Fruit fly (Drosophila melanogaster) whole organism, embryonic: ENCODE data around the gene CG12507.

Source experiments
- Abd-B ChIP-seq: fragments of 200-800 bp; sonication (Bioruptor generic); optimal IDR thresholded peaks from 2 replicates; lab custom pipeline; 2018; ENCODE audit warnings: missing biosample characterization, mild to moderate bottlenecking, missing genetic modification characterization, moderate library complexity
- BtbVII ChIP-seq: fragments of 200-800 bp; sonication (Bioruptor generic); optimal IDR thresholded peaks from 3 replicates; lab custom pipeline; 2017; ENCODE audit warnings: missing biosample characterization, mild to moderate bottlenecking, missing genetic modification characterization
- CG10209 ChIP-seq: fragments of 200-800 bp; sonication (Bioruptor generic); optimal IDR thresholded peaks from 3 replicates; lab custom pipeline; 2017; ENCODE audit warnings: missing biosample characterization, mild to moderate bottlenecking, missing genetic modification characterization, missing genetic modification reagents
- CG10267 ChIP-seq: fragments of 200-800 bp; sonication (Bioruptor generic); optimal IDR thresholded peaks from 2 replicates; lab custom pipeline; 2018; ENCODE audit warnings: missing biosample characterization, mild to moderate bottlenecking, missing genetic modification characterization, moderate library complexity
- CG11696 ChIP-seq: fragments of 200-800 bp; sonication (Bioruptor generic); IDR thresholded peaks from 2 replicates; pipeline ENCODE4 v1.3.6; 2022; ENCODE audit warnings: missing biosample characterization, missing genetic modification characterization
- CG12769 ChIP-seq: fragments of 200-800 bp; sonication (Bioruptor generic); optimal IDR thresholded peaks from 2 replicates; lab custom pipeline; 2019; ENCODE audit warnings: missing biosample characterization, mild to moderate bottlenecking, missing genetic modification characterization, moderate library complexity
- CG13624 ChIP-seq: fragments of 200-800 bp; sonication (Bioruptor generic); optimal IDR thresholded peaks from 2 replicates; lab custom pipeline; 2016; ENCODE audit warnings: missing biosample characterization, missing genetic modification characterization
- CG14965 ChIP-seq: fragments of 200-800 bp; sonication (Bioruptor generic); optimal IDR thresholded peaks from 2 replicates; lab custom pipeline; 2016; ENCODE audit warnings: missing biosample characterization, missing genetic modification characterization, borderline replicate concordance
- CG15269 ChIP-seq: fragments of 200-800 bp; sonication (Bioruptor generic); optimal IDR thresholded peaks from 2 replicates; lab custom pipeline; 2018; ENCODE audit warnings: missing biosample characterization, mild to moderate bottlenecking, missing genetic modification characterization, moderate library complexity
- CG1529 ChIP-seq: fragments of 200-800 bp; sonication (Bioruptor generic); optimal IDR thresholded peaks from 3 replicates; lab custom pipeline; 2018; ENCODE audit warnings: missing biosample characterization, missing genetic modification characterization
- CG18011 ChIP-seq: fragments of 200-800 bp; sonication (Bioruptor generic); optimal IDR thresholded peaks from 2 replicates; lab custom pipeline; 2017; ENCODE audit warnings: missing biosample characterization, missing genetic modification characterization, mild to moderate bottlenecking, moderate library complexity, missing genotype
- CG3726 ChIP-seq: fragments of 200-800 bp; sonication (Bioruptor generic); IDR thresholded peaks from 3 replicates; pipeline ENCODE4, ENCODE4 v1.3.6; 2022; ENCODE audit warnings: missing biosample characterization, missing genetic modification characterization
- CG4282 ChIP-seq: fragments of 200-800 bp; sonication (Bioruptor generic); optimal IDR thresholded peaks from 2 replicates; lab custom pipeline; 2016; ENCODE audit warnings: missing biosample characterization, missing genetic modification characterization
- CG4404 ChIP-seq: fragments of 200-800 bp; sonication (Bioruptor generic); IDR thresholded peaks from 2 replicates; pipeline ENCODE4 v1.3.6; 2022; ENCODE audit warnings: missing biosample characterization, missing genetic modification characterization
- CG6175 ChIP-seq: fragments of 200-800 bp; sonication (Bioruptor generic); IDR thresholded peaks from 3 replicates; pipeline ENCODE4 v1.3.6; 2022; ENCODE audit warnings: missing biosample characterization, missing genetic modification characterization
- CG6654 ChIP-seq: fragments of 200-800 bp; sonication (Bioruptor generic); optimal IDR thresholded peaks from 2 replicates; lab custom pipeline; 2017; ENCODE audit warnings: missing biosample characterization, mild to moderate bottlenecking, missing genetic modification characterization
- CG7357 ChIP-seq: fragments of 200-800 bp; sonication (Bioruptor generic); IDR thresholded peaks from 3 replicates; pipeline ENCODE4 v1.3.6; 2022; ENCODE audit warnings: missing biosample characterization, missing genetic modification characterization
- CG7372 ChIP-seq: fragments of 200-800 bp; sonication (Bioruptor generic); IDR thresholded peaks from 2 replicates; pipeline ENCODE4 v1.3.6; 2022; ENCODE audit warnings: missing biosample characterization, missing genetic modification characterization
- CG7963 ChIP-seq: fragments of 200-800 bp; sonication (Bioruptor generic); IDR thresholded peaks from 3 replicates; pipeline ENCODE4 v1.3.6; 2022; ENCODE audit warnings: missing biosample characterization, missing genetic modification characterization; ENCODE audit not compliant: partially characterized antibody
- CG8281 ChIP-seq: fragments of 200-800 bp; sonication (Bioruptor generic); optimal IDR thresholded peaks from 2 replicates; lab custom pipeline; 2018; ENCODE audit warnings: missing biosample characterization, mild to moderate bottlenecking, missing genetic modification characterization, moderate library complexity
- CG8290 ChIP-seq, 3 experiments: fragments of 200-800 bp; sonication (Bioruptor generic); optimal IDR thresholded peaks; 2 replicates each; lab custom pipeline; 2016 to 2019; ENCODE audit warnings: missing biosample characterization in 3 of 3, missing genetic modification characterization in 3 of 3, mild to moderate bottlenecking in 2 of 3, moderate library complexity in 1 of 3
- CG9727 ChIP-seq: fragments of 200-800 bp; sonication (Bioruptor generic); optimal IDR thresholded peaks from 3 replicates; lab custom pipeline; 2017; ENCODE audit warnings: missing biosample characterization, mild to moderate bottlenecking, missing genetic modification characterization
- D19B ChIP-seq: fragments of 200-800 bp; sonication (Bioruptor generic); optimal IDR thresholded peaks from 2 replicates; lab custom pipeline; 2017; ENCODE audit warnings: missing biosample characterization, mild to moderate bottlenecking, missing genetic modification characterization
- Dbx ChIP-seq: fragments of 200-800 bp; sonication (Bioruptor generic); IDR thresholded peaks from 3 replicates; pipeline ENCODE4 v1.3.6; 2022; ENCODE audit warnings: missing biosample characterization, missing genetic modification characterization
- Dll ChIP-seq: fragments of 200-800 bp; sonication (Bioruptor generic); IDR thresholded peaks from 4 replicates; pipeline ENCODE4 v1.3.6; 2022; ENCODE audit warnings: missing biosample characterization, missing genetic modification characterization; ENCODE audit not compliant: partially characterized antibody
- Hand ChIP-seq: fragments of 200-800 bp; sonication (Bioruptor generic); optimal IDR thresholded peaks from 2 replicates; lab custom pipeline; 2017; ENCODE audit warnings: mild to moderate bottlenecking, missing biosample characterization, missing genetic modification reagents, missing genetic modification characterization
- Lim3 ChIP-seq: fragments of 200-800 bp; sonication (Bioruptor generic); IDR thresholded peaks from 2 replicates; pipeline ENCODE4 v1.3.6; 2022; ENCODE audit warnings: missing biosample characterization, missing genetic modification characterization
- Mad ChIP-seq: fragments of 200-800 bp; sonication (Bioruptor generic); optimal IDR thresholded peaks from 2 replicates; lab custom pipeline; 2016; ENCODE audit warnings: missing biosample characterization, missing genetic modification characterization
- Ptx1 ChIP-seq: fragments of 200-800 bp; sonication (Bioruptor generic); IDR thresholded peaks from 2 replicates; pipeline ENCODE4 v1.3.6; 2022; ENCODE audit warnings: missing biosample characterization, missing genetic modification characterization
- Scr ChIP-seq: fragments of 200-800 bp; sonication (Bioruptor generic); IDR thresholded peaks from 2 replicates; pipeline ENCODE4 v1.3.6; 2022; ENCODE audit warnings: missing biosample characterization, missing genetic modification characterization; ENCODE audit not compliant: partially characterized antibody
- Stat92E ChIP-seq, 3 experiments: fragments of >200 bp in 2 of 3; fragments of 200-800 bp in 1 of 3; sonication (Bioruptor generic) in 1 of 3; optimal IDR thresholded peaks; 2 replicates each; lab custom pipeline; 2017 to 2019; ENCODE audit warnings: missing biosample characterization in 3 of 3, missing genetic modification characterization in 3 of 3, mild to moderate bottlenecking in 1 of 3, moderate library complexity in 1 of 3
- ash1 ChIP-seq: fragments of 200-800 bp; sonication (Bioruptor generic); optimal IDR thresholded peaks from 2 replicates; lab custom pipeline; 2018; ENCODE audit warnings: missing biosample characterization, mild to moderate bottlenecking, missing genetic modification characterization
- cg ChIP-seq: fragments of 200-800 bp; sonication (Bioruptor generic); optimal IDR thresholded peaks from 3 replicates; lab custom pipeline; 2019; ENCODE audit warnings: missing biosample characterization, mild to moderate bottlenecking, missing genetic modification characterization, moderate library complexity
- crol ChIP-seq: fragments of 200-800 bp; sonication (Bioruptor generic); IDR thresholded peaks from 2 replicates; pipeline ENCODE4 v1.3.6; 2022; ENCODE audit warnings: missing biosample characterization, missing genetic modification characterization
- da ChIP-seq: fragments of 200-800 bp; sonication (Bioruptor generic); optimal IDR thresholded peaks from 2 replicates; lab custom pipeline; 2016; ENCODE audit warnings: missing biosample characterization, missing genetic modification characterization
- dmrt11E ChIP-seq: fragments of 200-800 bp; sonication (Bioruptor generic); optimal IDR thresholded peaks from 3 replicates; lab custom pipeline; 2018; ENCODE audit warnings: missing biosample characterization, mild to moderate bottlenecking, missing genetic modification characterization, moderate library complexity
- fd64A ChIP-seq: fragments of 200-800 bp; sonication (Bioruptor generic); optimal IDR thresholded peaks from 3 replicates; lab custom pipeline; 2018; ENCODE audit warnings: missing biosample characterization, mild to moderate bottlenecking, missing genetic modification characterization
- her ChIP-seq: fragments of 200-800 bp; sonication (Bioruptor generic); optimal IDR thresholded peaks from 2 replicates; lab custom pipeline; 2016; ENCODE audit warnings: missing biosample characterization, missing genetic modification characterization
- lbe ChIP-seq: fragments of 200-800 bp; sonication (Bioruptor generic); optimal IDR thresholded peaks from 2 replicates; lab custom pipeline; 2016; ENCODE audit warnings: missing biosample characterization, mild to moderate bottlenecking, missing genetic modification characterization
- mirr ChIP-seq: fragments of 200-800 bp; sonication (Bioruptor generic); optimal IDR thresholded peaks from 3 replicates; lab custom pipeline; 2018; ENCODE audit warnings: missing biosample characterization, mild to moderate bottlenecking, missing genetic modification characterization
- mld ChIP-seq: fragments of 200-800 bp; sonication (Bioruptor generic); IDR thresholded peaks from 3 replicates; pipeline ENCODE4 v1.3.6; 2022; ENCODE audit warnings: missing biosample characterization, missing genetic modification characterization; ENCODE audit not compliant: partially characterized antibody
- nerfin-2 ChIP-seq: fragments of 200-800 bp; sonication (Bioruptor generic); IDR thresholded peaks from 2 replicates; pipeline ENCODE4 v1.3.6; 2022; ENCODE audit warnings: missing biosample characterization, missing genetic modification characterization; ENCODE audit not compliant: partially characterized antibody
- nmo ChIP-seq: fragments of 200-800 bp; sonication (Bioruptor generic); optimal IDR thresholded peaks from 2 replicates; lab custom pipeline; 2018; ENCODE audit warnings: missing biosample characterization, mild to moderate bottlenecking, missing genetic modification characterization, moderate library complexity
- row ChIP-seq: fragments of 200-800 bp; sonication (Bioruptor generic); IDR thresholded peaks from 3 replicates; pipeline ENCODE4 v1.3.6; 2022; ENCODE audit warnings: missing biosample characterization, missing genetic modification characterization
- sqz ChIP-seq: fragments of 200-800 bp; sonication (Bioruptor generic); optimal IDR thresholded peaks from 3 replicates; lab custom pipeline; 2018; ENCODE audit warnings: missing biosample characterization, mild to moderate bottlenecking, missing genetic modification characterization
- wdn ChIP-seq: fragments of 200-800 bp; sonication (Bioruptor generic); IDR thresholded peaks from 2 replicates; pipeline ENCODE4 v1.3.6; 2022; ENCODE audit warnings: missing biosample characterization, missing genetic modification characterization
- zen ChIP-seq: fragments of 200-800 bp; sonication (Bioruptor generic); optimal IDR thresholded peaks from 3 replicates; lab custom pipeline; 2018; ENCODE audit warnings: missing biosample characterization, mild to moderate bottlenecking, missing genetic modification characterization, moderate library complexity
- zen2 ChIP-seq: fragments of 200-800 bp; sonication (Bioruptor generic); IDR thresholded peaks from 3 replicates; pipeline ENCODE4 v1.3.6; 2022; ENCODE audit warnings: missing biosample characterization, missing genetic modification characterization; ENCODE audit not compliant: partially characterized antibody

The CG12507 gene

dm6 chrX:16279340-16279941 lies 13.1 kb upstream of the CG12507 start (continued):
- peak; percentile 41; the same call in 1 of the 2 replicates for TF ChIP-seq crol (GFP tag; lab: Robert Waterston, UW)
- peak; percentile 39 for TF ChIP-seq da (GFP tag; lab: Kevin White, UChicago)
- no peak for TF ChIP-seq cg (GFP tag; lab: Kevin White, UChicago)
- peak; percentile 60 for TF ChIP-seq wdn
- peak; percentile 47 for TF ChIP-seq CG1529
- peak; percentile 39 for TF ChIP-seq ash1 (GFP tag; lab: Kevin White, UChicago)
- TF ChIP-seq nmo (GFP tag; lab: Kevin White, UChicago), result peak; percentile 94
- peak; percentile 89 for TF ChIP-seq CG7372
- TF ChIP-seq CG8281 (tag; lab: Kevin White, UChicago), result peak; percentile 26
- TF ChIP-seq sqz, result no peak
- peak; percentile 92 for TF ChIP-seq row (GFP tag; lab: Robert Waterston, UW)
- peak; percentile 32 for TF ChIP-seq fd64A
- peak; percentile 80 for TF ChIP-seq CG7357 (GFP tag; lab: Robert Waterston, UW)
- TF ChIP-seq Dbx, result peak; percentile 90
- TF ChIP-seq mld (GFP tag; lab: Robert Waterston, UW), result no peak
- peak; percentile 72 for TF ChIP-seq CG6654
- peak; percentile 81 for TF ChIP-seq Abd-B
- peak; percentile 95 for TF ChIP-seq Ptx1 (GFP tag; lab: Robert Waterston, UW)
- no peak for TF ChIP-seq zen2 (GFP tag; lab: Robert Waterston, UW)
- no peak for TF ChIP-seq Scr (GFP tag; lab: Robert Waterston, UW)
- TF ChIP-seq CG9727, result peak; percentile 70
- TF ChIP-seq mirr (GFP tag; lab: Kevin White, UChicago), result peak; percentile 8
- no peak for TF ChIP-seq Hand (GFP tag; lab: Kevin White, UChicago)
- peak; percentile 80 for TF ChIP-seq CG15269
- peak; percentile 89 for TF ChIP-seq CG12769 (tag; lab: Kevin White, UChicago)
- peak; percentile 86; the same call in 1 of the 3 replicates for TF ChIP-seq CG3726 (GFP tag; lab: Robert Waterston, UW)
- no peak for TF ChIP-seq Dll (GFP tag; lab: Robert Waterston, UW)
- peak; percentile 19 for TF ChIP-seq CG14965 (GFP tag; lab: Kevin White, UChicago)
- TF ChIP-seq Stat92E (GFP tag; optimal IDR thresholded peaks at IDR 0.05; lab: Kevin White, UChicago), result no peak
- peak; percentile 91 for TF ChIP-seq CG4404
- TF ChIP-seq Mad (GFP tag; lab: Kevin White, UChicago), result peak; percentile 45
- peak; percentile 17 for TF ChIP-seq CG10267 (tag; lab: Kevin White, UChicago)
- TF ChIP-seq dmrt11E (tag; lab: Kevin White, UChicago), result peak; percentile 61
- TF ChIP-seq CG18011 (GFP tag; lab: Kevin White, UChicago), result no peak
- peak; percentile 61 for TF ChIP-seq CG8290 (GFP tag; optimal IDR thresholded peaks at IDR 0.05; lab: Kevin White, UChicago)
- TF ChIP-seq CG8290 (tag; optimal IDR thresholded peaks at IDR 0.05; lab: Kevin White, UChicago), result peak; percentile 10 to 90
- peak; percentile 61 for TF ChIP-seq D19B (GFP tag; lab: Kevin White, UChicago)
- TF ChIP-seq CG13624 (GFP tag; lab: Kevin White, UChicago), result peak; percentile 82
- TF ChIP-seq CG11696 (GFP tag; lab: Robert Waterston, UW), result peak; percentile 79
- peak; percentile 64 for TF ChIP-seq zen (tag; lab: Kevin White, UChicago)
- peak; percentile 45 for TF ChIP-seq her (GFP tag; lab: Kevin White, UChicago)
- no peak for TF ChIP-seq CG4282 (GFP tag; lab: Kevin White, UChicago)
- TF ChIP-seq BtbVII (GFP tag; lab: Kevin White, UChicago), result peak; percentile 48
- TF ChIP-seq Lim3 (GFP tag; lab: Robert Waterston, UW), result peak; percentile 58; the same call in 1 of the 2 replicates
- TF ChIP-seq nerfin-2 (GFP tag; lab: Robert Waterston, UW), result no peak
- TF ChIP-seq lbe (GFP tag; lab: Kevin White, UChicago), result peak; percentile 68
- TF ChIP-seq CG10209 (GFP tag; lab: Kevin White, UChicago), result peak; percentile 75
- no peak for TF ChIP-seq CG7963 (GFP tag; lab: Robert Waterston, UW)
- peak; percentile 80 for TF ChIP-seq CG6175 (GFP tag; lab: Robert Waterston, UW)
